Worm (Caenorhabditis elegans): ENCODE results near the gene txt-19.

Gene txt-19

DNA sequence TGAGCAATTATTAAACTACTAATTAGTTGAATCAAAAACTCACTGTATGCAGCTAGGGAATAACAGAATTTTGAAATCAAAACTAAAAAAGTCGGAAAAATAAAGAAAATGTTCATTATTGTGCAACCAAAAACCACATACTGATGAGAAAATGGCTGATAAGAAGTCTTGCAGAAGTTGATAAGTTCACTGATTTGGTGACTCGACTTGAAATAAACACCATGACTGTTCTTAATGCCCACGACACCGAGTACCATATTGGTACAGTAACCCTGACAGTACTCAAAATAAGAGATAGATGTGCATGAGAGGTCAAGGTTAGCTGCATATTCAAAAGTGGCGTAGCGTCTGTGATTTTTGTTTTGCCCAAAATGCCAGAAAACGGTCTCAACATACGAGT is 40.3 kb downstream of the txt-19 start:
- no peak for TF ChIP-seq nhr-2 (tag; optimal IDR thresholded peaks at IDR 0.05)
- no peak for TF ChIP-seq ceh-39 (tag; optimal IDR thresholded peaks at IDR 0.05)
- TF ChIP-seq nhr-237 (tag; optimal IDR thresholded peaks at IDR 0.05) = no peak
- TF ChIP-seq ceh-83 (GFP tag; optimal IDR thresholded peaks at IDR 0.05) = no peak
- no peak for TF ChIP-seq snpc-4 (tag; optimal IDR thresholded peaks at IDR 0.05)
- TF ChIP-seq lsy-2 (tag; optimal IDR thresholded peaks at IDR 0.05) = no peak
- TF ChIP-seq cnd-1 (tag; optimal IDR thresholded peaks at IDR 0.05) = no peak
- TF ChIP-seq pha-4 (tag; optimal IDR thresholded peaks at IDR 0.05) = no peak
- TF ChIP-seq elt-1 (tag; optimal IDR thresholded peaks at IDR 0.05; ENCODE audit: borderline replicate concordance, insufficient read depth) = no peak
- TF ChIP-seq blmp-1 (tag; optimal IDR thresholded peaks at IDR 0.05) = no peak
- TF ChIP-seq unc-39 (tag; optimal IDR thresholded peaks at IDR 0.05) = no peak

DNA sequence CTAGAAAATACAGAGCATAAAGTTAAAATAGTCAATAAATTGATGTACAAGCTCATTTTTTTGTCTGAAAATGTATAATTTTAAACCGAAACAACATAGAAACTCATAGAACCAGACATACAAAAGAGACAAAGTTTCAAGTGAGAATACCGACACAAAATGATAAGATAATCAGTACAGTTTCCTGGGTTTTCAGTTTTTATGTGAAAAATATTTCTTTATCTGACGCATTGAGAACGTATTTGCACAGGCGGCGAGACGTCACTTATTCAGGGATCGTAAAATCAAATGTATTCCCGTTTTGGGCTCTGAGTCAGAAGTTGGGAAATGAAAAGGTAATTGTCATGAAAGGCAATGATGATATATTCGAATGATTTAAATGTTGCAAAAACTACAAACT is 44.7 kb downstream of the txt-19 start, which contains the start of gene K08D8.6:
Gene K08D8.6 (minus strand): TSS at position 64 of the 400 bp plus-strand sequence.
- no peak for TF ChIP-seq ztf-11 (tag; optimal IDR thresholded peaks at IDR 0.05)
- no peak for TF ChIP-seq snpc-4 (tag; optimal IDR thresholded peaks at IDR 0.05)
- no peak for TF ChIP-seq nhr-28 (tag; optimal IDR thresholded peaks at IDR 0.05)
- no peak for TF ChIP-seq sptf-1 (tag; optimal IDR thresholded peaks at IDR 0.05)

DNA sequence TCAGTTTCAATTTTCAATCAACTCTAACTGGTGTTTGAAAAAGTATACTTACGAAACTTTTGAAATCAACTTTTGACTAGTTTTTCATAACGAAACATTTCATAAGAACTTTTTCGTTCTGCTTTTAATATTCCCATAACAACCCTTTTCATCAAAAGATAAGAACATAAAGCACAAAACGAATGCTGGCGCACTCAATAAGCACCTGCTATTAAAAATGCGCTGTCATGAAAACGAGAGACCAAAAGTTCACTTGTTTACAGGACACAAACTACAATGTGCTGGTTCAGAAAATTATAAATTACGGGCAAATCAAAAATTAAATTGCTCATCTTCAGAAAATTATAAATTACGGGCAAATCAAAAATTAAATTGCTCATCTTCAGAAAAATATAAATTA is 45.4 kb downstream of the txt-19 start:
- TF ChIP-seq mep-1 (tag; optimal IDR thresholded peaks at IDR 0.05) = no peak
- TF ChIP-seq nhr-237 (tag; optimal IDR thresholded peaks at IDR 0.05) = no peak
- no peak for TF ChIP-seq zip-8 (tag; optimal IDR thresholded peaks at IDR 0.05)
- TF ChIP-seq lin-13 (tag; optimal IDR thresholded peaks at IDR 0.05) = no peak
- TF ChIP-seq blmp-1 (tag; optimal IDR thresholded peaks at IDR 0.05) = no peak
- TF ChIP-seq ces-1 (GFP tag; optimal IDR thresholded peaks at IDR 0.05) = no peak
- TF ChIP-seq lin-32 (GFP tag; optimal IDR thresholded peaks at IDR 0.05) = no peak
- TF ChIP-seq snpc-4 (tag; optimal IDR thresholded peaks at IDR 0.05) = no peak
- no peak for TF ChIP-seq M03D4.4 (tag; optimal IDR thresholded peaks at IDR 0.05)
- no peak for TF ChIP-seq ceh-43 (GFP tag; optimal IDR thresholded peaks at IDR 0.05)

DNA sequence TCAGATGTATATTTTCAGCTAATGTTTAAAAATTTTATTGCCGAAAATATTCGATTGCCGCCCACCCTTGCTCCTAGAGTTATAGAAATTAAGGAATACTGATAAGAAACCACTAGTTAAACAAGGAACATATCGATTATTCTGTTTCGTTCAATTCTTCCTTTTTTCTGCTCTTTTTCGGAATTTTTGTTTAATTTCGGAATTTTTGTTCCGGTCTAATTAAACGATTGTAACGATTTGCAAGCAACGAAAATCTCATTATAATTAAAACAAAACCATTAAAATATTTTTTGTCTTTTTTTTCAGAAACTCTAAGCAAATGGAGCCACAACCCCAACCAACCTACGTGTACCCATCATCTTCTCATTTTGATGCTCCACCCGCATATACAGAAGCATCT is 46.5 kb downstream of the txt-19 start, which contains the start of gene K08D8.1:
Gene K08D8.1 (plus strand): TSS at position 301 of the 400 bp plus-strand sequence.
- TF ChIP-seq nhr-12 (tag; optimal IDR thresholded peaks at IDR 0.05) = no peak

DNA sequence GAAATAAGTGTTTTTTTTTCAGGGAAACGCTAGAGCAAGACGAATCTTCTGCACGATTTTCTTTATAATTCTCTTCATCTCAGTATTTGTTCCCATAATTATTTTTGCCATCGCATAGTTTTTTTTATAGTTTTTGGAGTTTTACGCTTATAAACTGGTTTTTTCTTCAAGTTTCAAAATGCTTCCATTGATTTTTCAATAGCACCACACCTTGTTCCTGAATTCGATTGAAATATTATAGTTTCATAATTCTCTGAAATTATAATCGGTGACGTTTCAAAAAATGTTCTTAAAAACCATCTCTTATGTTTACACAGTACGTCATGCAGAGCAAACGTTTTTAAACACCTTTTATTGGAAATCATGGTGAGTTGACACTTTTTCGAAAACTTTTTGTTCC is 47.5 kb downstream of the txt-19 start, which contains the start of gene K08D8.12:
Gene K08D8.12 (plus strand): TSS at position 301 of the 400 bp plus-strand sequence.
- TF ChIP-seq sptf-1 (tag; optimal IDR thresholded peaks at IDR 0.05) (no peak), nhr-237 (tag; optimal IDR thresholded peaks at IDR 0.05) (no peak), ces-1 (GFP tag; optimal IDR thresholded peaks at IDR 0.05) (no peak), ceh-39 (tag; optimal IDR thresholded peaks at IDR 0.05) (no peak), ztf-11 (tag; optimal IDR thresholded peaks at IDR 0.05) (no peak), bed-3 (GFP tag; optimal IDR thresholded peaks at IDR 0.05) (no peak), nhr-2 (tag; optimal IDR thresholded peaks at IDR 0.05) (no peak), ceh-83 (GFP tag; optimal IDR thresholded peaks at IDR 0.05) (no peak), snpc-4 (tag; optimal IDR thresholded peaks at IDR 0.05) (no peak), ceh-43 (GFP tag; optimal IDR thresholded peaks at IDR 0.05) (no peak), M03D4.4 (tag; optimal IDR thresholded peaks at IDR 0.05) (no peak), cnd-1 (tag; optimal IDR thresholded peaks at IDR 0.05) (no peak), mab-5 (tag; optimal IDR thresholded peaks at IDR 0.05) (no peak), pha-4 (tag; optimal IDR thresholded peaks at IDR 0.05) (no peak), zip-8 (tag; optimal IDR thresholded peaks at IDR 0.05) (no peak), lin-13 (tag; optimal IDR thresholded peaks at IDR 0.05) (no peak), elt-3 (tag; optimal IDR thresholded peaks at IDR 0.05) (no peak)

DNA sequence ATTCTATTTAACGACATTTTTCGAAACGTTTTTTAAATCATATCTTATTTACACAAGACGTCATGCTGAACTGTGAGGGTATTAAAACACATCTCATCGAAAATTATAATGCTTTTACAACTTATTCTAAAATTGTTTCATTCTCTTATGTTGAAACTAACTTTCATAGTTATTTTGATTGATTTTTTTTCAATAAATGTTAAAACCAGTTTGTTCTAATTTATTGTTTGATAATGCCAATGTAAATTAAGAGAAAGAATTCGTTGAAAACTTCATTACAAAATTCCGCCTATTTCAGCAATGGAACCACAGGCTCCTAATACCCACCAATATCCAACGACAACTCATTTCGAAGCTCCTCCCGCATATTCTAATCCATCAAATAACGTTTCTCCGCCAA is 49.3 kb downstream of the txt-19 start, which contains the start of gene K08D8.11:
Gene K08D8.11 (plus strand): TSS at position 301 of the 400 bp plus-strand sequence.
- no peak for TF ChIP-seq flh-1 (GFP tag; optimal IDR thresholded peaks at IDR 0.05)
- no peak for TF ChIP-seq ztf-11 (tag; optimal IDR thresholded peaks at IDR 0.05)
- no peak for TF ChIP-seq lin-32 (GFP tag; optimal IDR thresholded peaks at IDR 0.05)
- TF ChIP-seq lin-13 (tag; optimal IDR thresholded peaks at IDR 0.05) = no peak
- no peak for TF ChIP-seq ham-2 (GFP tag; optimal IDR thresholded peaks at IDR 0.05)
- TF ChIP-seq mls-2 (tag; optimal IDR thresholded peaks at IDR 0.05) = no peak
- TF ChIP-seq nhr-237 (tag; optimal IDR thresholded peaks at IDR 0.05) = no peak
